Fruit fly (Drosophila melanogaster): ENCODE data around the gene Naa60.

DNA sequence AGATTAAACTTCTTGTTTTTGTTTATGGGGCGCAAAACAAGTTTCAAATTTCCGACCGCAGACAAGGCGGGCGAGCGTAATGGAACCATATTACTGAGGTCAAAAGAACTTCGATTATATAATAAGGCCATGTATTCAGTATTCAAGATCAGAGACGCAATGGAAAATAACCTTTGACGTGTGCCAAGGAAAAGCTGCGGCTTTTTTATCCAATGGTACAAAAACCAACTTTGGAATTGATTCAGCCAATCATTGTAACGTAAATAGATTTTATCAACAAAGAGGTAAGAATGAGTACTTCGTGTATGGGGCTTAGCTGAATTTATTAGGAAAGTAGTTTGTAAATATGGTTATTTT is 29.2 kb upstream of the Naa60 start:
- TF ChIP-seq CG8319 (GFP tag; optimal IDR thresholded peaks at IDR 0.05), result no peak
- no peak for TF ChIP-seq CG32006 (GFP tag; optimal IDR thresholded peaks at IDR 0.05)
- no peak for TF ChIP-seq net (GFP tag; optimal IDR thresholded peaks at IDR 0.05)
- no peak for TF ChIP-seq CG9139 (GFP tag; optimal IDR thresholded peaks at IDR 0.05)
- TF ChIP-seq Ets21C (GFP tag; optimal IDR thresholded peaks at IDR 0.05), result no peak
- no peak for TF ChIP-seq Hr39 (GFP tag; optimal IDR thresholded peaks at IDR 0.05)

Measured in whole organism, prepupa.